Worm (Caenorhabditis elegans): ENCODE results near the gene srbc-6.

- TF ChIP-seq snpc-4 (tag; optimal IDR thresholded peaks at IDR 0.05) (no peak), mls-2 (tag; optimal IDR thresholded peaks at IDR 0.05) (no peak), ces-1 (GFP tag; optimal IDR thresholded peaks at IDR 0.05) (no peak), blmp-1 (tag; optimal IDR thresholded peaks at IDR 0.05) (no peak), nhr-237 (tag; optimal IDR thresholded peaks at IDR 0.05) (no peak), lin-13 (tag; optimal IDR thresholded peaks at IDR 0.05) (no peak), pha-4 (tag; optimal IDR thresholded peaks at IDR 0.05) (no peak), unc-120 (tag; optimal IDR thresholded peaks at IDR 0.05; ENCODE audit: poor library complexity, severe bottlenecking) (no peak), elt-3 (tag; optimal IDR thresholded peaks at IDR 0.05) (no peak)
Measured at ce11 chrV:3146932-3147331, 23.0 kb upstream of the srbc-6 start, which contains the start of gene srab-11.
